Worm (Caenorhabditis elegans) whole organism, early embryonic: Measurements from ENCODE around the gene C32D5.10.

ENCODE experiments used
- aly-1 ChIP-seq: sonication (generic microtip); optimal IDR thresholded peaks from 2 replicates; lab custom pipeline; 2016; ENCODE audit warnings: missing genetic modification characterization, missing compliant biosample characterization
- ama-1 ChIP-seq: fragments of 150-350 bp; optimal IDR thresholded peaks from 2 replicates; lab custom pipeline; 2014
- ceh-36 ChIP-seq: sonication (generic microtip); optimal IDR thresholded peaks from 2 replicates; lab custom pipeline; 2016; ENCODE audit warnings: missing genetic modification characterization, inconsistent platforms, missing compliant biosample characterization
- hmbx-1 ChIP-seq: sonication (generic microtip); optimal IDR thresholded peaks from 2 replicates; lab custom pipeline; 2016; ENCODE audit warnings: mild to moderate bottlenecking, missing genetic modification characterization, missing compliant biosample characterization
- pes-1 ChIP-seq: fragments of 200-800 bp; sonication (Bioruptor generic); IDR thresholded peaks from 2 replicates; pipeline ENCODE4 v1.3.6; 2022; ENCODE audit warnings: missing genetic modification reagents, missing genetic modification characterization, missing compliant biosample characterization
- scrt-1 ChIP-seq: fragments of 200-800 bp; sonication (Bioruptor generic); IDR thresholded peaks from 2 replicates; pipeline ENCODE4 v1.3.6; 2022; ENCODE audit warnings: missing genetic modification characterization, missing compliant biosample characterization

DNA sequence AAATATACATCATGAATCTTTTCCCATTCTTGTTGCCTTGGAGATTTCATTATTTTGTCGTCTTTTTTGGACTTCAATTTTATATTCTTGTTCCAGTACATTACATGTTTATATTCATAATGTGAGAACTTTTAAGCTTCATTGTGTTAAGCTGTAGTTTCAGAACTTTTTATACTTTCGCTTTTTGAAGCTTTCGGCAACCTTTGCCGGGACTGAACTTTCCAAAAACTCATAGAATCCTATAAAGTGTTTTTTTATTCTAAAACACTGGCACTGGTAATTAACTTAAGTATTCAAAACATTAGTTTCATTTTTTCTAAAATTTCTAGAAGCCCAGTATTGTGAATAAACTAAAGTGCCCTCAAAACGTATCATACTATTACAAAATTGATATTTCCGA lies 28.8 kb downstream of the C32D5.10 start, which contains the start of gene C32D5.4:
- TF ChIP-seq aly-1 (tag; lab: Kevin White, UChicago) (no peak), ceh-36 (tag; lab: Kevin White, UChicago) (no peak), pes-1 (GFP tag; lab: Robert Waterston, UW) (no peak), ama-1 (lab: Kevin White, UChicago) (no peak), hmbx-1 (no peak), scrt-1 (no peak)
